Fruit fly (Drosophila melanogaster): ENCODE measurements around the gene ko.

ko gene

dm6 chr3L:21031093-21031930 is 99.6 kb downstream of the ko start, which contains the start of the genes CG10584 and Polr3E (continued):
- peak; percentile 55 for TF ChIP-seq Oaz (GFP tag; IDR thresholded peaks at IDR 0.05)
- peak; percentile 94 for TF ChIP-seq dmrt99B (tag; optimal IDR thresholded peaks at IDR 0.05)
- TF ChIP-seq pb (GFP tag; optimal IDR thresholded peaks at IDR 0.05) = peak; percentile 6
- TF ChIP-seq chm (GFP tag; IDR thresholded peaks at IDR 0.05) = peak; percentile 28
- peak; percentile 46 for TF ChIP-seq CG12769 (tag; optimal IDR thresholded peaks at IDR 0.05)
- TF ChIP-seq CG34224 (GFP tag; IDR thresholded peaks at IDR 0.05; ENCODE audit: partially characterized antibody) = peak; percentile 42; the same call in 1 of the 3 replicates
- TF ChIP-seq C15 (GFP tag; IDR thresholded peaks at IDR 0.05) = peak; percentile 56; the same call in 2 of the 3 replicates
- peak; percentile 75; the same call in 1 of the 3 replicates for TF ChIP-seq ase (GFP tag; IDR thresholded peaks at IDR 0.05)
- no peak for TF ChIP-seq yki (optimal IDR thresholded peaks at IDR 0.05)
- no peak for TF ChIP-seq CG7963 (GFP tag; IDR thresholded peaks at IDR 0.05; ENCODE audit: partially characterized antibody)
- peak; percentile 49; the same call in 1 of the 4 replicates for TF ChIP-seq Gug (GFP tag; IDR thresholded peaks at IDR 0.05)
- peak; percentile 49; the same call in 1 of the 3 replicates for TF ChIP-seq hb (GFP tag; IDR thresholded peaks at IDR 0.05; ENCODE audit: partially characterized antibody)
- TF ChIP-seq dan (GFP tag; IDR thresholded peaks at IDR 0.05) = no peak
- peak; percentile 40 for TF ChIP-seq pnt (GFP tag; optimal IDR thresholded peaks at IDR 0.05)
- TF ChIP-seq nau (GFP tag; optimal IDR thresholded peaks at IDR 0.05) = peak; percentile 87
- no peak for TF ChIP-seq CG12236 (GFP tag; optimal IDR thresholded peaks at IDR 0.05)
- TF ChIP-seq CG17385 (GFP tag; optimal IDR thresholded peaks at IDR 0.05) = peak; percentile 90
- TF ChIP-seq CG9876 (GFP tag; optimal IDR thresholded peaks at IDR 0.05) = peak; percentile 34
- TF ChIP-seq CG18619 (GFP tag; optimal IDR thresholded peaks at IDR 0.05) = peak; percentile 94
- no peak for TF ChIP-seq crol (GFP tag; IDR thresholded peaks at IDR 0.05)
- no peak for TF ChIP-seq zf30C (GFP tag; optimal IDR thresholded peaks at IDR 0.05)
- peak; percentile 79 for TF ChIP-seq CG4730 (GFP tag; IDR thresholded peaks at IDR 0.05)
- TF ChIP-seq CG6654 (GFP tag; optimal IDR thresholded peaks at IDR 0.05) = peak; percentile 81
- peak; percentile 79 for TF ChIP-seq CG9215 (GFP tag; IDR thresholded peaks at IDR 0.05)
- TF ChIP-seq CG3065 (GFP tag; optimal IDR thresholded peaks at IDR 0.05) = peak; percentile 81
- peak; percentile 77 for TF ChIP-seq ftz-f1 (GFP tag; optimal IDR thresholded peaks at IDR 0.05)
- TF ChIP-seq CG10565 (GFP tag; optimal IDR thresholded peaks at IDR 0.05) = peak; percentile 30
- TF ChIP-seq CG14965 (GFP tag; optimal IDR thresholded peaks at IDR 0.05; ENCODE audit: borderline replicate concordance) = no peak
- peak; percentile 87 for TF ChIP-seq CG9932 (GFP tag; IDR thresholded peaks at IDR 0.05)
- peak; percentile 28 for TF ChIP-seq Side (GFP tag; optimal IDR thresholded peaks at IDR 0.05)
- TF ChIP-seq trh (GFP tag; optimal IDR thresholded peaks at IDR 0.05) = peak; percentile 88
- peak; percentile 86 to 89 for TF ChIP-seq bsh (GFP tag; optimal IDR thresholded peaks at IDR 0.05)
- peak in 1 of 2 experiments; percentile 94 for TF ChIP-seq Eip74EF (GFP tag; optimal IDR thresholded peaks at IDR 0.05)
- TF ChIP-seq ash1 (GFP tag; optimal IDR thresholded peaks at IDR 0.05) = no peak
- TF ChIP-seq eyg (GFP tag; optimal IDR thresholded peaks at IDR 0.05) = peak; percentile 21
- peak; percentile 65 for TF ChIP-seq ci (GFP tag; IDR thresholded peaks at IDR 0.05)
- TF ChIP-seq wek (GFP tag; optimal IDR thresholded peaks at IDR 0.05) = peak; percentile 67
- TF ChIP-seq ara (GFP tag; IDR thresholded peaks at IDR 0.05) = 0 out of 2 replicates have a peak, but pooled peaks have one; percentile 62
- no peak for TF ChIP-seq prd (optimal IDR thresholded peaks at IDR 0.05)
- peak; percentile 87 for TF ChIP-seq prd (GFP tag; IDR thresholded peaks at IDR 0.05)
- peak; percentile 68 for TF ChIP-seq CrebB (tag; optimal IDR thresholded peaks at IDR 0.05)
- TF ChIP-seq MTF-1 (GFP tag; optimal IDR thresholded peaks at IDR 0.05; ENCODE audit: borderline replicate concordance) = peak; percentile 76
- TF ChIP-seq ato (GFP tag; IDR thresholded peaks at IDR 0.05; ENCODE audit: partially characterized antibody) = no peak
- TF ChIP-seq btn (GFP tag; optimal IDR thresholded peaks at IDR 0.05) = no peak
- no peak for TF ChIP-seq tx (GFP tag; optimal IDR thresholded peaks at IDR 0.05)
- peak; percentile 88 for TF ChIP-seq lbe (GFP tag; optimal IDR thresholded peaks at IDR 0.05)
- TF ChIP-seq ham (GFP tag; IDR thresholded peaks at IDR 0.05) = no peak
- TF ChIP-seq Bdp1 (GFP tag; optimal IDR thresholded peaks at IDR 0.05) = peak; percentile 26
- no peak; the same call in 1 of the 2 replicates for TF ChIP-seq sim (GFP tag; IDR thresholded peaks at IDR 0.05)
